Worm (Caenorhabditis elegans): ENCODE results near the gene acc-3.

Gene acc-3

ce11 chrX:4676702-4677101 lies 50.6 kb downstream of the acc-3 start:
- TF ChIP-seq fkh-4 (tag; optimal IDR thresholded peaks at IDR 0.05; ENCODE audit: borderline replicate concordance) (no peak), xbp-1 (tag; optimal IDR thresholded peaks at IDR 0.05) (no peak)

- TF ChIP-seq nhr-77 (tag; optimal IDR thresholded peaks at IDR 0.05) (no peak), unc-30 (tag; optimal IDR thresholded peaks at IDR 0.05) (no peak), unc-62 (GFP tag; optimal IDR thresholded peaks at IDR 0.05) (no peak), C34B4.2 (tag; optimal IDR thresholded peaks at IDR 0.05) (no peak), nhr-28 (tag; optimal IDR thresholded peaks at IDR 0.05) (no peak), zip-4 (GFP tag; optimal IDR thresholded peaks at IDR 0.05) (no peak), elt-2 (tag; optimal IDR thresholded peaks at IDR 0.05) (peak; percentile 49), pax-3 (tag; optimal IDR thresholded peaks at IDR 0.05) (no peak), jun-1 (tag; optimal IDR thresholded peaks at IDR 0.05) (no peak), rnt-1 (tag; optimal IDR thresholded peaks at IDR 0.05) (no peak), unc-86 (tag; optimal IDR thresholded peaks at IDR 0.05) (no peak), fkh-8 (tag; optimal IDR thresholded peaks at IDR 0.05) (no peak), aha-1 (tag; optimal IDR thresholded peaks at IDR 0.05) (no peak), vab-15 (tag; optimal IDR thresholded peaks at IDR 0.05) (no peak), zag-1 (tag; optimal IDR thresholded peaks at IDR 0.05) (no peak), dsc-1 (tag; optimal IDR thresholded peaks at IDR 0.05) (no peak), C16A3.4 (tag; optimal IDR thresholded peaks at IDR 0.05) (no peak), nhr-20 (tag; optimal IDR thresholded peaks at IDR 0.05) (peak; percentile 8), nhr-19 (GFP tag; conservative IDR thresholded peaks at IDR 0.05) (no peak), F16B12.6 (tag; optimal IDR thresholded peaks at IDR 0.05) (no peak), nhr-90 (tag; optimal IDR thresholded peaks at IDR 0.05; ENCODE audit: poor library complexity) (no peak), elt-3 (tag; optimal IDR thresholded peaks at IDR 0.05) (peak in 1 of 6 experiments; percentile 36), lin-35 (GFP tag; optimal IDR thresholded peaks at IDR 0.05) (peak in 1 of 2 experiments; percentile 34), dpl-1 (GFP tag; optimal IDR thresholded peaks at IDR 0.05) (no peak), lin-14 (GFP tag; optimal IDR thresholded peaks at IDR 0.05) (peak; percentile 3), unc-130 (tag; optimal IDR thresholded peaks at IDR 0.05) (no peak)
Measured at ce11 chrX:4673165-4673756, 54.0 kb downstream of the acc-3 start, which contains the start of gene tmem-135. TSS of gene tmem-135 (plus strand) at chrX:4673706.

Data from whole organism, L1 larva.